Fruit fly (Drosophila melanogaster) whole organism, embryonic: ENCODE measurements around the gene ArfGAP3.

Experiments
- CG10565 ChIP-seq: fragments of 200-800 bp; sonication (Bioruptor generic); optimal IDR thresholded peaks from 3 replicates; lab custom pipeline; 2016; ENCODE audit warnings: missing biosample characterization, mild to moderate bottlenecking, missing genetic modification characterization
- Kr ChIP-seq: fragments of 200-800 bp; sonication (Bioruptor generic); optimal IDR thresholded peaks from 2 replicates; lab custom pipeline; 2017; ENCODE audit warnings: missing biosample characterization, mild to moderate bottlenecking, missing genetic modification characterization
- Scr ChIP-seq: fragments of 200-800 bp; sonication (Bioruptor generic); IDR thresholded peaks from 2 replicates; pipeline ENCODE4 v1.3.6; 2022; ENCODE audit warnings: missing biosample characterization, missing genetic modification characterization; ENCODE audit not compliant: partially characterized antibody
- dan ChIP-seq: fragments of 200-800 bp; sonication (Bioruptor generic); IDR thresholded peaks from 2 replicates; pipeline ENCODE4 v1.3.6; 2022; ENCODE audit warnings: missing biosample characterization, missing genetic modification characterization
- pnt ChIP-seq: fragments of 200-800 bp; sonication (Bioruptor generic); optimal IDR thresholded peaks from 3 replicates; lab custom pipeline; 2016; ENCODE audit warnings: missing biosample characterization, missing genetic modification characterization

DNA sequence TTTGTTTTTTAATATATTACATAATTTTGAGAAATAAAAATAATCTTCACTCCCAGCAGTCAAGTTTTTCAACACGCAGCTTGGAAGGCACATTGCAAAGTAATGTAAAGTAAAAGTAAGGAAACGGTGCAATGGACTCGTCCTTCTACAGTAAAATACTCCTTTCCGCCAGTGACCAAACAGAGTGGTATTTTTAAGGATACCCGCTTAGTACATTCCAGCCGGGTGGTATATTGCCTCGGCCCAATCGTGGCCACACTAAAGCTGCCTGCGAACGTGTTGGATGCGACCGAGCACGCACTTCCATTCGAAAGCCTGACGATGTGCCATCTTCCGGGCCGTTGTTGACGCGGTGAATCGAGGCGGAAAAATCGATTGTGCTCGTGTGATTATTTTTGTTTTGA lies 31.8 kb upstream of the ArfGAP3 start, which contains the start of gene SPoCk:
- TF ChIP-seq Scr (GFP tag; lab: Robert Waterston, UW) (no peak), dan (GFP tag; lab: Robert Waterston, UW) (no peak), Kr (GFP tag; lab: Kevin White, UChicago) (no peak), CG10565 (GFP tag; lab: Kevin White, UChicago) (no peak), pnt (GFP tag; lab: Kevin White, UChicago) (no peak)
